Fruit fly (Drosophila melanogaster) whole organism, embryonic: ENCODE data around the gene amos.
A peak's percentile ranks its signal among the peaks of the same experiment; 100 is the strongest.

Source experiments
- Bteb2 ChIP-seq: fragments of 200-800 bp; sonication (Bioruptor generic); optimal IDR thresholded peaks from 2 replicates; lab custom pipeline; 2016; ENCODE audit warnings: missing biosample characterization, missing genetic modification characterization
- CG1233 ChIP-seq: fragments of 200-800 bp; sonication (Bioruptor generic); optimal IDR thresholded peaks from 4 replicates; lab custom pipeline; 2018; ENCODE audit warnings: missing biosample characterization, mild to moderate bottlenecking, missing genetic modification characterization
- CG12391 ChIP-seq: fragments of 200-800 bp; sonication (Bioruptor generic); optimal IDR thresholded peaks from 3 replicates; lab custom pipeline; 2018; ENCODE audit warnings: missing biosample characterization, mild to moderate bottlenecking, missing genetic modification characterization, moderate library complexity
- CG12769 ChIP-seq: fragments of 200-800 bp; sonication (Bioruptor generic); optimal IDR thresholded peaks from 2 replicates; lab custom pipeline; 2019; ENCODE audit warnings: missing biosample characterization, mild to moderate bottlenecking, missing genetic modification characterization, moderate library complexity
- CG13296 ChIP-seq: fragments of 200-800 bp; sonication (Bioruptor generic); optimal IDR thresholded peaks from 3 replicates; lab custom pipeline; 2018; ENCODE audit warnings: missing biosample characterization, mild to moderate bottlenecking, missing genetic modification characterization
- CG13894 ChIP-seq: fragments of 200-800 bp; sonication (Bioruptor generic); optimal IDR thresholded peaks from 3 replicates; lab custom pipeline; 2018; ENCODE audit warnings: missing biosample characterization, mild to moderate bottlenecking, missing genetic modification characterization, moderate library complexity
- CG15514 ChIP-seq: fragments of 200-800 bp; sonication (Bioruptor generic); optimal IDR thresholded peaks from 3 replicates; lab custom pipeline; 2017; ENCODE audit warnings: missing biosample characterization, missing genetic modification characterization, mild to moderate bottlenecking, moderate library complexity, missing genetic modification reagents
- CG15601 ChIP-seq: fragments of 200-800 bp; sonication (Bioruptor generic); optimal IDR thresholded peaks from 3 replicates; lab custom pipeline; 2019; ENCODE audit warnings: missing biosample characterization, mild to moderate bottlenecking, missing genetic modification characterization, moderate library complexity
- CG18011 ChIP-seq: fragments of 200-800 bp; sonication (Bioruptor generic); optimal IDR thresholded peaks from 2 replicates; lab custom pipeline; 2017; ENCODE audit warnings: missing biosample characterization, missing genetic modification characterization, mild to moderate bottlenecking, moderate library complexity, missing genotype
- CG2120 ChIP-seq: fragments of 200-800 bp; sonication (Bioruptor generic); optimal IDR thresholded peaks from 3 replicates; lab custom pipeline; 2016; ENCODE audit warnings: missing biosample characterization, missing genetic modification characterization
- CG2889 ChIP-seq: fragments of 200-800 bp; sonication (Bioruptor generic); IDR thresholded peaks from 3 replicates; pipeline ENCODE4 v1.3.6; 2022; ENCODE audit warnings: missing biosample characterization, missing genetic modification characterization
- CG30020 ChIP-seq: fragments of 200-800 bp; optimal IDR thresholded peaks from 2 replicates; lab custom pipeline; 2019; ENCODE audit warnings: missing biosample characterization, mild to moderate bottlenecking, missing genetic modification characterization, moderate library complexity
- CG32532 ChIP-seq: fragments of 200-800 bp; sonication (Bioruptor generic); IDR thresholded peaks from 2 replicates; pipeline ENCODE4 v1.3.6; 2022; ENCODE audit warnings: missing biosample characterization, missing genetic modification characterization
- CG4360 ChIP-seq: fragments of 200-800 bp; sonication (Bioruptor generic); IDR thresholded peaks from 2 replicates; pipeline ENCODE4 v1.3.6; 2022; ENCODE audit warnings: missing biosample characterization, missing genetic modification characterization
- CG4820 ChIP-seq: fragments of 200-800 bp; sonication (Bioruptor generic); optimal IDR thresholded peaks from 3 replicates; lab custom pipeline; 2016; ENCODE audit warnings: missing biosample characterization, missing genetic modification characterization
- CG5245 ChIP-seq: fragments of 200-800 bp; sonication (Bioruptor generic); optimal IDR thresholded peaks from 3 replicates; lab custom pipeline; 2016; ENCODE audit warnings: missing biosample characterization, missing genetic modification characterization
- CG5953 ChIP-seq: fragments of 200-800 bp; sonication (Bioruptor generic); IDR thresholded peaks from 2 replicates; pipeline ENCODE4 v1.3.6; 2022; ENCODE audit warnings: missing biosample characterization, missing genetic modification characterization
- CG6765 ChIP-seq: fragments of 200-800 bp; sonication (Bioruptor generic); optimal IDR thresholded peaks from 3 replicates; lab custom pipeline; 2017; ENCODE audit warnings: missing biosample characterization, mild to moderate bottlenecking, missing genetic modification characterization
- CG7357 ChIP-seq: fragments of 200-800 bp; sonication (Bioruptor generic); IDR thresholded peaks from 3 replicates; pipeline ENCODE4 v1.3.6; 2022; ENCODE audit warnings: missing biosample characterization, missing genetic modification characterization
- CG7745 ChIP-seq: fragments of 200-800 bp; sonication (Bioruptor generic); optimal IDR thresholded peaks from 2 replicates; lab custom pipeline; 2018; ENCODE audit warnings: missing biosample characterization, mild to moderate bottlenecking, missing genetic modification characterization, moderate library complexity
- CG8765 ChIP-seq: fragments of 200-800 bp; sonication (Bioruptor generic); IDR thresholded peaks from 2 replicates; pipeline ENCODE4 v1.3.6; 2022; ENCODE audit warnings: missing biosample characterization, missing genetic modification characterization
- Dbx ChIP-seq: fragments of 200-800 bp; sonication (Bioruptor generic); IDR thresholded peaks from 3 replicates; pipeline ENCODE4 v1.3.6; 2022; ENCODE audit warnings: missing biosample characterization, missing genetic modification characterization
- Doc3 ChIP-seq: fragments of 200-800 bp; sonication (Bioruptor generic); IDR thresholded peaks from 3 replicates; pipeline ENCODE4 v1.3.6; 2022; ENCODE audit warnings: missing biosample characterization, missing genetic modification characterization; ENCODE audit not compliant: partially characterized antibody
- Gug ChIP-seq: fragments of 200-800 bp; sonication (Bioruptor generic); IDR thresholded peaks from 4 replicates; pipeline ENCODE4 v1.3.6; 2022; ENCODE audit warnings: missing biosample characterization, missing genetic modification characterization
- H15 ChIP-seq: fragments of 200-800 bp; sonication (Bioruptor generic); IDR thresholded peaks from 3 replicates; pipeline ENCODE4 v1.3.6; 2022; ENCODE audit warnings: missing biosample characterization, missing genetic modification characterization
- HHEX ChIP-seq: fragments of 200-800 bp; sonication (Bioruptor generic); optimal IDR thresholded peaks from 3 replicates; lab custom pipeline; 2017; ENCODE audit warnings: missing biosample characterization, mild to moderate bottlenecking, missing genetic modification characterization, missing genetic modification reagents
- HLHmδ ChIP-seq: fragments of 200-800 bp; sonication (Bioruptor generic); optimal IDR thresholded peaks from 2 replicates; lab custom pipeline; 2018; ENCODE audit warnings: missing biosample characterization, mild to moderate bottlenecking, missing genetic modification characterization, moderate library complexity
- Hsf ChIP-seq: fragments of 200-800 bp; sonication (Bioruptor generic); optimal IDR thresholded peaks from 3 replicates; lab custom pipeline; 2016; ENCODE audit warnings: missing biosample characterization, missing genetic modification characterization
- Med ChIP-seq: fragments of 200-800 bp; sonication (Bioruptor generic); peaks from one replicate; lab custom pipeline; 2016; ENCODE audit warnings: missing biosample characterization, missing genetic modification characterization, mild to moderate bottlenecking, inconsistent platforms, moderate library complexity
- Oli ChIP-seq: fragments of 200-800 bp; sonication (Bioruptor generic); optimal IDR thresholded peaks from 2 replicates; lab custom pipeline; 2018; ENCODE audit warnings: missing biosample characterization, mild to moderate bottlenecking, missing genetic modification characterization, moderate library complexity
- Ptx1 ChIP-seq: fragments of 200-800 bp; sonication (Bioruptor generic); IDR thresholded peaks from 2 replicates; pipeline ENCODE4 v1.3.6; 2022; ENCODE audit warnings: missing biosample characterization, missing genetic modification characterization
- Rfx ChIP-seq: fragments of 200-800 bp; sonication (Bioruptor generic); IDR thresholded peaks from 2 replicates; pipeline ENCODE4 v1.3.6; 2022; ENCODE audit warnings: missing biosample characterization, missing genetic modification characterization
- Ssrp ChIP-seq: fragments of 200-800 bp; sonication (Bioruptor generic); optimal IDR thresholded peaks from 2 replicates; lab custom pipeline; 2018; ENCODE audit warnings: missing biosample characterization, mild to moderate bottlenecking, missing genetic modification characterization, moderate library complexity
- abd-A ChIP-seq: fragments of 200-800 bp; sonication (Bioruptor generic); optimal IDR thresholded peaks from 3 replicates; lab custom pipeline; 2019; ENCODE audit warnings: missing biosample characterization, mild to moderate bottlenecking, missing genetic modification characterization, moderate library complexity
- ac ChIP-seq: fragments of 200-800 bp; sonication (Bioruptor generic); optimal IDR thresholded peaks from 3 replicates; lab custom pipeline; 2017; ENCODE audit warnings: missing biosample characterization, mild to moderate bottlenecking, missing genetic modification characterization
- ara ChIP-seq: fragments of 200-800 bp; sonication (Bioruptor generic); IDR thresholded peaks from 2 replicates; pipeline ENCODE4 v1.3.6; 2022; ENCODE audit warnings: missing biosample characterization, missing genetic modification characterization
- dan ChIP-seq: fragments of 200-800 bp; sonication (Bioruptor generic); IDR thresholded peaks from 2 replicates; pipeline ENCODE4 v1.3.6; 2022; ENCODE audit warnings: missing biosample characterization, missing genetic modification characterization
- dmrt11E ChIP-seq: fragments of 200-800 bp; sonication (Bioruptor generic); optimal IDR thresholded peaks from 3 replicates; lab custom pipeline; 2018; ENCODE audit warnings: missing biosample characterization, mild to moderate bottlenecking, missing genetic modification characterization, moderate library complexity
- dmrt99B ChIP-seq: fragments of 200-800 bp; sonication (Bioruptor generic); optimal IDR thresholded peaks from 2 replicates; lab custom pipeline; 2018; ENCODE audit warnings: missing biosample characterization, mild to moderate bottlenecking, missing genetic modification characterization, moderate library complexity
- dpn ChIP-seq, 2 experiments: fragments of 200-800 bp; sonication (Bioruptor generic); optimal IDR thresholded peaks; 3 replicates each; lab custom pipeline; 2016; ENCODE audit warnings: missing biosample characterization in 2 of 2, missing genetic modification characterization in 2 of 2
- dysf ChIP-seq: fragments of 200-800 bp; sonication (Bioruptor generic); IDR thresholded peaks from 3 replicates; pipeline ENCODE4 v1.3.6; 2022; ENCODE audit warnings: missing biosample characterization, missing genetic modification characterization
- jing ChIP-seq: fragments of 200-800 bp; sonication (Bioruptor generic); optimal IDR thresholded peaks from 2 replicates; lab custom pipeline; 2018; ENCODE audit warnings: missing biosample characterization, mild to moderate bottlenecking, missing genetic modification characterization
- jumu ChIP-seq: fragments of 200-800 bp; sonication (Bioruptor generic); optimal IDR thresholded peaks from 3 replicates; lab custom pipeline; 2016; ENCODE audit warnings: missing biosample characterization, missing genetic modification characterization
- prd ChIP-seq, 3 experiments: fragments of >200 bp in 2 of 3; fragments of 200-800 bp in 1 of 3; sonication (Bioruptor generic) in 1 of 3; optimal IDR thresholded peaks in 2 of 3; IDR thresholded peaks in 1 of 3; 2 replicates in 2 of 3; 3 replicates in 1 of 3; pipeline versions ENCODE4 v1.3.6 to Lab custom; 2017 to 2022; ENCODE audit warnings: missing biosample characterization in 1 of 3, missing genetic modification characterization in 1 of 3
- pum ChIP-seq: fragments of 200-800 bp; sonication (Bioruptor generic); optimal IDR thresholded peaks from 2 replicates; lab custom pipeline; 2016; ENCODE audit warnings: missing biosample characterization, missing genetic modification characterization
- sob ChIP-seq: fragments of 200-800 bp; sonication (Bioruptor generic); IDR thresholded peaks from 2 replicates; pipeline ENCODE4 v1.3.6; 2022; ENCODE audit warnings: missing biosample characterization, missing genetic modification characterization
- sr ChIP-seq: fragments of 200-800 bp; sonication (Bioruptor generic); IDR thresholded peaks from 3 replicates; pipeline ENCODE4 v1.3.6; 2022; ENCODE audit warnings: missing biosample characterization, missing genetic modification characterization
- ssp ChIP-seq: fragments of 200-800 bp; sonication (Bioruptor generic); IDR thresholded peaks from 2 replicates; pipeline ENCODE4 v1.3.6; 2022; ENCODE audit warnings: missing biosample characterization, missing genetic modification characterization
- stwl ChIP-seq: fragments of 200-800 bp; sonication (Bioruptor generic); optimal IDR thresholded peaks from 3 replicates; lab custom pipeline; 2018; ENCODE audit warnings: missing biosample characterization, mild to moderate bottlenecking, missing genetic modification characterization, moderate library complexity
- tio ChIP-seq: fragments of 200-800 bp; sonication (Bioruptor generic); optimal IDR thresholded peaks from 2 replicates; lab custom pipeline; 2017; ENCODE audit warnings: missing biosample characterization, missing genetic modification characterization, inconsistent platforms
- yki ChIP-seq: fragments of >200 bp; optimal IDR thresholded peaks from 3 replicates; lab custom pipeline; 2018

Gene amos

dm6 chr2L:18584617-18585016 is 12.1 kb downstream of the amos start (continued):
- TF ChIP-seq CG8765 (GFP tag; lab: Robert Waterston, UW) (peak; percentile 57; the same call in 1 of the 2 replicates), abd-A (no peak), CG18011 (GFP tag; lab: Kevin White, UChicago) (no peak), dmrt99B (peak; percentile 45), sob (GFP tag; lab: Robert Waterston, UW) (peak; percentile 15; the same call in 1 of the 2 replicates), jing (GFP tag; lab: Kevin White, UChicago) (no peak), dysf (GFP tag; lab: Robert Waterston, UW) (0 out of 3 replicates have a peak, but pooled peaks have one; percentile 23), Gug (GFP tag; lab: Robert Waterston, UW) (peak; percentile 20; the same call in 1 of the 4 replicates), Ssrp (tag; lab: Kevin White, UChicago) (no peak), CG5245 (GFP tag; lab: Kevin White, UChicago) (no peak), CG32532 (GFP tag; lab: Robert Waterston, UW) (peak; percentile 64), Dbx (GFP tag; lab: Robert Waterston, UW) (peak; percentile 71), sr (GFP tag; lab: Robert Waterston, UW) (no peak), Hsf (GFP tag; lab: Kevin White, UChicago) (peak; percentile 4), CG7357 (GFP tag; lab: Robert Waterston, UW) (peak; percentile 42; the same call in 1 of the 3 replicates), CG6765 (GFP tag; lab: Kevin White, UChicago) (no peak), CG7745 (no peak), CG1233 (peak; percentile 4), ssp (no peak), CG30020 (no peak), CG15514 (peak; percentile 4), yki (lab: Kevin White, UChicago) (no peak), CG4820 (GFP tag; lab: Kevin White, UChicago) (no peak), ara (GFP tag; lab: Robert Waterston, UW) (peak; percentile 51), Med (peak; percentile 70), dan (GFP tag; lab: Robert Waterston, UW) (no peak), Oli (tag; lab: Kevin White, UChicago) (no peak), Doc3 (no peak), CG4360 (GFP tag; lab: Robert Waterston, UW) (no peak), HLHmδ (GFP tag; lab: Kevin White, UChicago) (no peak), CG5953 (GFP tag; lab: Robert Waterston, UW) (peak; percentile 61), Rfx (GFP tag; lab: Robert Waterston, UW) (0 out of 2 replicates have a peak, but pooled peaks have one; percentile 33), CG13296 (GFP tag; lab: Kevin White, UChicago) (no peak), CG15601 (no peak), pum (no peak), dmrt11E (tag; lab: Kevin White, UChicago) (no peak), Bteb2 (GFP tag; lab: Kevin White, UChicago) (no peak), CG12391 (tag; lab: Kevin White, UChicago) (peak; percentile 10), ac (GFP tag; lab: Kevin White, UChicago) (no peak), stwl (tag; lab: Kevin White, UChicago) (no peak), H15 (0 out of 3 replicates have a peak, but pooled peaks have one; percentile 39), CG2120 (GFP tag; lab: Kevin White, UChicago) (peak; percentile 64), CG12769 (no peak), CG13894 (tag; lab: Kevin White, UChicago) (peak; percentile 21), tio (no peak), prd (optimal IDR thresholded peaks at IDR 0.05; lab: Kevin White, UChicago) (no peak), prd (GFP tag; IDR thresholded peaks at IDR 0.05; lab: Robert Waterston, UW) (peak; percentile 78), dpn (GFP tag; optimal IDR thresholded peaks at IDR 0.05; lab: Kevin White, UChicago) (peak in 1 of 2 experiments; percentile 10), CG2889 (GFP tag; lab: Robert Waterston, UW) (no peak), HHEX (GFP tag; lab: Kevin White, UChicago) (no peak), jumu (no peak), Ptx1 (GFP tag; lab: Robert Waterston, UW) (peak; percentile 50)
